Worm (Caenorhabditis elegans) whole organism, L4/young adult: Measurements from ENCODE around the gene F38B7.2.

Experiments
- W03F9.2 ChIP-seq: fragments of 150-350 bp; optimal IDR thresholded peaks from 2 replicates; lab custom pipeline; 2014; ENCODE audit warnings: missing biosample characterization, missing genetic modification characterization
- dao-5 ChIP-seq: sonication (generic microtip); optimal IDR thresholded peaks from 2 replicates; lab custom pipeline; 2016; ENCODE audit warnings: missing genotype, missing genetic modification characterization, moderate library complexity, missing compliant biosample characterization
- him-1 ChIP-seq: sonication (generic microtip); optimal IDR thresholded peaks from 2 replicates; lab custom pipeline; 2016; ENCODE audit warnings: missing genotype, missing genetic modification reagents, missing genetic modification characterization, missing compliant biosample characterization

DNA sequence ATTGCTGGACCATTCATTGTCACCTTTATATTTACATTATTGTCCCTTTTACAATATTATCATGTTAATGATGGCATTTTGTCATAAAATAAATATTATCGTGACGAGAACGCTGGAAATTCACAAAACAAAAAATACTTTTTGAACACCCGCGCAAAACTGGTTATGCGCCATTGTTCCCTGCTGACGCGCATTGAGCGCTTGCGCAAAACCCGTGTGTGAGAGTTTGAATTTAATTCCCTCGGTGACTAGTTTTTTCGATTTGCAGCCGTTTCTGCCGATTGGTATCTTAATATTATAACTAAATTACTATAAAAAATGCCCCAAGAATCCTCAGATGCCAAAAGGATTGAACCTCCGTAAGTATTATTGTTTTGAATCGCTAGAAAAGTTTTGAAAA, 22.3 kb upstream of the F38B7.2 start, which contains the start of gene pafo-1:
- peak; percentile 85 for TF ChIP-seq W03F9.2 (tag; lab: Kevin White, UChicago)
- no peak for TF ChIP-seq dao-5
- TF ChIP-seq him-1 (tag; lab: Kevin White, UChicago): peak; percentile 12
